Fruit fly (Drosophila melanogaster) S2 (cell line): ENCODE measurements around the gene mgl.

ENCODE experiments used
- CG8478 ChIP-seq: fragments of >200 bp; optimal IDR thresholded peaks from 2 replicates; lab custom pipeline; 2018
- CTCF ChIP-seq, 2 experiments: fragments of >200 bp; optimal IDR thresholded peaks; 2 replicates each; lab custom pipeline; 2018

DNA sequence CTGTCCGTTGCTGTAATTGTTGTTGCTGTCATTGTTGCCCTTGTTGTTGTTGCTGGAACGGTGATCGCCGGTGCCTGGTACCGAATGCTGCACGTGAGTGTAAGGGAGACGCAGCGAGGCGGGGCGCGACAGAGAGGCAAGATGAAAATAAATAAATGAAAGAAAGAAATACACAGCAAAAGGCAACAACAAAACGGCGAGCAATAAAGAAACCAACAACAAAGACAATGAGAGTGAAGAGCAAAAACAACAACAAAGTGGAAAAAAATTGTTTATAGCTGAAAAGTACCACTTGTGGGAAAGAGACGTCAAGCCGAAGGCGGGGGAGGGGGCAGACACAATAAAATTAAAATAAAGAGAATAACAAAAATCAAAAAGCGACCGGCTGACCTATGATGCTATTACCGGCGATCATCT is 33.3 kb downstream of the mgl start:
- TF ChIP-seq CTCF (optimal IDR thresholded peaks at IDR 0.05; lab: Kevin White, UChicago) (no peak), CG8478 (lab: Kevin White, UChicago) (no peak)
